Fruit fly (Drosophila melanogaster) whole organism, embryonic: ENCODE data around the gene CG42841.

Experiments
- Asciz ChIP-seq: fragments of 200-800 bp; sonication (Bioruptor generic); optimal IDR thresholded peaks from 2 replicates; lab custom pipeline; 2017; ENCODE audit warnings: missing biosample characterization, mild to moderate bottlenecking, missing genetic modification characterization, missing genetic modification reagents
- Atf3 ChIP-seq: fragments of 200-800 bp; sonication (Bioruptor generic); optimal IDR thresholded peaks from 3 replicates; lab custom pipeline; 2016; ENCODE audit warnings: missing biosample characterization, missing genetic modification characterization
- BEAF-32 ChIP-seq: fragments of 200-800 bp; sonication (Bioruptor generic); optimal IDR thresholded peaks from 3 replicates; lab custom pipeline; 2017; ENCODE audit warnings: missing biosample characterization, missing genetic modification characterization, mild to moderate bottlenecking, moderate library complexity, missing genetic modification reagents
- BtbVII ChIP-seq: fragments of 200-800 bp; sonication (Bioruptor generic); optimal IDR thresholded peaks from 3 replicates; lab custom pipeline; 2017; ENCODE audit warnings: missing biosample characterization, mild to moderate bottlenecking, missing genetic modification characterization
- CG10654 ChIP-seq: fragments of 200-800 bp; sonication (Bioruptor generic); optimal IDR thresholded peaks from 2 replicates; lab custom pipeline; 2016; ENCODE audit warnings: missing biosample characterization, missing genetic modification characterization
- CG11085 ChIP-seq: fragments of 200-800 bp; sonication (Bioruptor generic); IDR thresholded peaks from 2 replicates; pipeline ENCODE4 v1.3.6; 2022; ENCODE audit warnings: missing biosample characterization, missing genetic modification characterization
- CG12391 ChIP-seq: fragments of 200-800 bp; sonication (Bioruptor generic); optimal IDR thresholded peaks from 3 replicates; lab custom pipeline; 2018; ENCODE audit warnings: missing biosample characterization, mild to moderate bottlenecking, missing genetic modification characterization, moderate library complexity
- CG12659 ChIP-seq: fragments of 200-800 bp; sonication (Bioruptor generic); optimal IDR thresholded peaks from 3 replicates; lab custom pipeline; 2017; ENCODE audit warnings: mild to moderate bottlenecking, missing biosample characterization, missing genetic modification reagents, missing genetic modification characterization
- CG12769 ChIP-seq: fragments of 200-800 bp; sonication (Bioruptor generic); optimal IDR thresholded peaks from 2 replicates; lab custom pipeline; 2019; ENCODE audit warnings: missing biosample characterization, mild to moderate bottlenecking, missing genetic modification characterization, moderate library complexity
- CG15073 ChIP-seq: fragments of 200-800 bp; sonication (Bioruptor generic); optimal IDR thresholded peaks from 2 replicates; lab custom pipeline; 2016; ENCODE audit warnings: missing biosample characterization, missing genetic modification characterization
- CG2202 ChIP-seq: fragments of 200-800 bp; sonication (Bioruptor generic); optimal IDR thresholded peaks from 2 replicates; lab custom pipeline; 2018; ENCODE audit warnings: missing biosample characterization, mild to moderate bottlenecking, missing genetic modification characterization
- CG42726 ChIP-seq: fragments of 200-800 bp; sonication (Bioruptor generic); IDR thresholded peaks from 2 replicates; pipeline ENCODE4 v1.3.6; 2022; ENCODE audit warnings: missing biosample characterization, missing genetic modification characterization; ENCODE audit not compliant: partially characterized antibody
- CG4707 ChIP-seq: fragments of 200-800 bp; sonication (Bioruptor generic); optimal IDR thresholded peaks from 2 replicates; lab custom pipeline; 2018; ENCODE audit warnings: missing biosample characterization, mild to moderate bottlenecking, missing genetic modification characterization, moderate library complexity
- CG8478 ChIP-seq: fragments of >200 bp; optimal IDR thresholded peaks from 2 replicates; lab custom pipeline; 2018
- CG9932 ChIP-seq: fragments of 200-800 bp; sonication (Bioruptor generic); IDR thresholded peaks from 2 replicates; pipeline ENCODE4 v1.3.6; 2022; ENCODE audit warnings: missing biosample characterization, missing genetic modification characterization
- Chrac-16 ChIP-seq: fragments of 200-800 bp; sonication (Bioruptor generic); optimal IDR thresholded peaks from 3 replicates; lab custom pipeline; 2016; ENCODE audit warnings: missing biosample characterization, missing genetic modification characterization
- D19A ChIP-seq: fragments of 200-800 bp; optimal IDR thresholded peaks from 3 replicates; lab custom pipeline; 2019; ENCODE audit warnings: missing biosample characterization, mild to moderate bottlenecking, missing genetic modification characterization, moderate library complexity
- Dip2 ChIP-seq: fragments of 200-800 bp; sonication (Bioruptor generic); IDR thresholded peaks from 2 replicates; pipeline ENCODE4 v1.3.6; 2022; ENCODE audit warnings: missing biosample characterization, missing genetic modification characterization
- Dll ChIP-seq: fragments of 200-800 bp; sonication (Bioruptor generic); IDR thresholded peaks from 4 replicates; pipeline ENCODE4 v1.3.6; 2022; ENCODE audit warnings: missing biosample characterization, missing genetic modification characterization; ENCODE audit not compliant: partially characterized antibody
- Ets97D ChIP-seq: fragments of 200-800 bp; sonication (Bioruptor generic); optimal IDR thresholded peaks from 3 replicates; lab custom pipeline; 2016; ENCODE audit warnings: missing biosample characterization, missing genetic modification characterization
- Hr51 ChIP-seq, 2 experiments: fragments of 200-800 bp; sonication (Bioruptor generic); optimal IDR thresholded peaks; 2 replicates in 1 of 2; 3 replicates in 1 of 2; lab custom pipeline; 2016 to 2018; ENCODE audit warnings: missing biosample characterization in 2 of 2, missing genetic modification characterization in 2 of 2, mild to moderate bottlenecking in 1 of 2, moderate library complexity in 1 of 2
- MBD-R2 ChIP-seq: fragments of 200-800 bp; sonication (Bioruptor generic); IDR thresholded peaks from 2 replicates; pipeline ENCODE4 v1.3.6; 2022; ENCODE audit warnings: missing biosample characterization, missing genetic modification characterization
- NC2α ChIP-seq: fragments of 200-800 bp; sonication (Bioruptor generic); optimal IDR thresholded peaks from 2 replicates; lab custom pipeline; 2016; ENCODE audit warnings: missing biosample characterization, missing genetic modification characterization
- Nf-YA ChIP-seq: fragments of 200-800 bp; sonication (Bioruptor generic); IDR thresholded peaks from 2 replicates; pipeline ENCODE4 v1.3.6; 2022; ENCODE audit warnings: missing biosample characterization, missing genetic modification characterization
- PHDP ChIP-seq: fragments of 200-800 bp; sonication (Bioruptor generic); optimal IDR thresholded peaks from 3 replicates; lab custom pipeline; 2018; ENCODE audit warnings: missing biosample characterization, mild to moderate bottlenecking, missing genetic modification characterization, moderate library complexity
- Six4 ChIP-seq: fragments of 200-800 bp; sonication (Bioruptor generic); optimal IDR thresholded peaks from 2 replicates; lab custom pipeline; 2016; ENCODE audit warnings: missing biosample characterization, missing genetic modification characterization
- Sox102F ChIP-seq: fragments of 200-800 bp; sonication (Bioruptor generic); optimal IDR thresholded peaks from 2 replicates; lab custom pipeline; 2018; ENCODE audit warnings: missing biosample characterization, mild to moderate bottlenecking, missing genetic modification characterization, moderate library complexity
- Sry-δ ChIP-seq: fragments of 200-800 bp; sonication (Bioruptor generic); optimal IDR thresholded peaks from 2 replicates; lab custom pipeline; 2016; ENCODE audit warnings: missing biosample characterization, missing genetic modification characterization
- TFAM ChIP-seq: fragments of 200-800 bp; sonication (Bioruptor generic); optimal IDR thresholded peaks from 2 replicates; lab custom pipeline; 2017; ENCODE audit warnings: missing biosample characterization, missing genetic modification characterization, inconsistent platforms
- ap ChIP-seq: fragments of 200-800 bp; sonication (Bioruptor generic); IDR thresholded peaks from 2 replicates; pipeline ENCODE4 v1.3.6; 2022; ENCODE audit warnings: missing biosample characterization, missing genetic modification characterization
- bbx ChIP-seq: fragments of 200-800 bp; sonication (Bioruptor generic); IDR thresholded peaks from 2 replicates; pipeline ENCODE4 v1.3.6; 2022; ENCODE audit warnings: missing biosample characterization, missing genetic modification characterization; ENCODE audit not compliant: partially characterized antibody
- ci ChIP-seq: fragments of 200-800 bp; sonication (Bioruptor generic); IDR thresholded peaks from 3 replicates; pipeline ENCODE4 v1.3.6; 2022; ENCODE audit warnings: missing biosample characterization, missing genetic modification characterization
- croc ChIP-seq: fragments of 200-800 bp; sonication (Bioruptor generic); conservative IDR thresholded peaks from 3 replicates; pipeline ENCODE4 v1.3.6; 2022; ENCODE audit warnings: missing biosample characterization, missing genetic modification characterization
- dmrt99B ChIP-seq: fragments of 200-800 bp; sonication (Bioruptor generic); optimal IDR thresholded peaks from 2 replicates; lab custom pipeline; 2018; ENCODE audit warnings: missing biosample characterization, mild to moderate bottlenecking, missing genetic modification characterization, moderate library complexity
- dysf ChIP-seq: fragments of 200-800 bp; sonication (Bioruptor generic); IDR thresholded peaks from 3 replicates; pipeline ENCODE4 v1.3.6; 2022; ENCODE audit warnings: missing biosample characterization, missing genetic modification characterization
- emc ChIP-seq: fragments of 200-800 bp; sonication (Bioruptor generic); optimal IDR thresholded peaks from 2 replicates; lab custom pipeline; 2016; ENCODE audit warnings: missing biosample characterization, missing genetic modification characterization
- gfzf ChIP-seq: fragments of 200-800 bp; sonication (Bioruptor generic); optimal IDR thresholded peaks from 2 replicates; lab custom pipeline; 2016; ENCODE audit warnings: missing biosample characterization, mild to moderate bottlenecking, missing genetic modification characterization, moderate library complexity
- gsb-n ChIP-seq: fragments of 200-800 bp; sonication (Bioruptor generic); optimal IDR thresholded peaks from 3 replicates; lab custom pipeline; 2018; ENCODE audit warnings: missing biosample characterization, mild to moderate bottlenecking, missing genetic modification characterization
- her ChIP-seq: fragments of 200-800 bp; sonication (Bioruptor generic); optimal IDR thresholded peaks from 2 replicates; lab custom pipeline; 2016; ENCODE audit warnings: missing biosample characterization, missing genetic modification characterization
- kah ChIP-seq: fragments of 200-800 bp; sonication (Bioruptor generic); optimal IDR thresholded peaks from 2 replicates; lab custom pipeline; 2018; ENCODE audit warnings: missing biosample characterization, mild to moderate bottlenecking, missing genetic modification characterization
- maf-S ChIP-seq: fragments of 200-800 bp; sonication (Bioruptor generic); optimal IDR thresholded peaks from 2 replicates; lab custom pipeline; 2016; ENCODE audit warnings: missing biosample characterization, missing genetic modification characterization
- nerfin-1 ChIP-seq: fragments of 200-800 bp; sonication (Bioruptor generic); optimal IDR thresholded peaks from 3 replicates; lab custom pipeline; 2019; ENCODE audit warnings: missing biosample characterization, mild to moderate bottlenecking, missing genetic modification characterization, moderate library complexity
- nerfin-2 ChIP-seq: fragments of 200-800 bp; sonication (Bioruptor generic); IDR thresholded peaks from 2 replicates; pipeline ENCODE4 v1.3.6; 2022; ENCODE audit warnings: missing biosample characterization, missing genetic modification characterization; ENCODE audit not compliant: partially characterized antibody
- nom ChIP-seq: fragments of 200-800 bp; sonication (Bioruptor generic); optimal IDR thresholded peaks from 2 replicates; lab custom pipeline; 2017; ENCODE audit warnings: missing biosample characterization, missing genetic modification characterization, mild to moderate bottlenecking, moderate library complexity, missing genetic modification reagents
- scrt ChIP-seq: fragments of 200-800 bp; sonication (Bioruptor generic); optimal IDR thresholded peaks from 2 replicates; lab custom pipeline; 2018; ENCODE audit warnings: missing biosample characterization, mild to moderate bottlenecking, missing genetic modification characterization, moderate library complexity
- slou ChIP-seq: fragments of 200-800 bp; sonication (Bioruptor generic); optimal IDR thresholded peaks from 3 replicates; lab custom pipeline; 2016; ENCODE audit warnings: missing biosample characterization, missing genetic modification characterization
- slp2 ChIP-seq: fragments of 200-800 bp; sonication (Bioruptor generic); optimal IDR thresholded peaks from 2 replicates; lab custom pipeline; 2016; ENCODE audit warnings: missing biosample characterization, missing genetic modification characterization
- tll ChIP-seq, 2 experiments: fragments of 200-800 bp in 1 of 2; fragments of >200 bp in 1 of 2; sonication (Bioruptor generic) in 1 of 2; optimal IDR thresholded peaks; 2 replicates each; lab custom pipeline; 2017 to 2019; ENCODE audit warnings: missing biosample characterization in 2 of 2, missing genetic modification characterization in 2 of 2, mild to moderate bottlenecking in 1 of 2, moderate library complexity in 1 of 2
- unpg ChIP-seq: fragments of 200-800 bp; sonication (Bioruptor generic); optimal IDR thresholded peaks from 3 replicates; lab custom pipeline; 2018; ENCODE audit warnings: missing biosample characterization, mild to moderate bottlenecking, missing genetic modification characterization, moderate library complexity
- zfh1 ChIP-seq: fragments of 200-800 bp; sonication (Bioruptor generic); IDR thresholded peaks from 3 replicates; pipeline ENCODE4 v1.3.6; 2022; ENCODE audit warnings: missing biosample characterization, missing genetic modification characterization
- zfh2 ChIP-seq: fragments of 200-800 bp; sonication (Bioruptor generic); optimal IDR thresholded peaks from 2 replicates; lab custom pipeline; 2016; ENCODE audit warnings: missing biosample characterization, missing genetic modification characterization

CG42841 gene

DNA sequence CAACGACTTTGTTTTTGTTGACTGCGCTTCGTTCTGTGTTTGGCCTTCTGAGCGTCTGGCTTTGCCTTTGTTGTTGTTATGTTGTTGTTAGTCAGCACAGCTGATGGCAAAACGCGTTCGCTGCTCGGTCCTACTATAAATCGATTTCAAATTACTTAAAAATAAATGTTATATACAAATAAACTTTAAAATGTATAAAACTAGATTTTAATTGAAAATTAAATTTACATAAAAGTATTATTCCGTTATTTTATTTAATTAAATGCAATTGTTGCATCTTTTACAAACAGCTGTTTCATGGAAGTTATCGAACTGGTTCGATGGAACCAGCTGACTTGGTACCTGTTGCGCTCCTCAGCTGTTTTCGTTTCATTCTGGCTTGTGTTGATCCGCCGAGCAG, 41.4 kb downstream of the CG42841 start, which contains the start of gene mv (continued):
- TF ChIP-seq CG2202 (tag; lab: Kevin White, UChicago) (no peak), PHDP (peak; percentile 8), CG10654 (GFP tag; lab: Kevin White, UChicago) (no peak), nerfin-2 (GFP tag; lab: Robert Waterston, UW) (no peak), BEAF-32 (peak; percentile 27), kah (GFP tag; lab: Kevin White, UChicago) (peak; percentile 98), zfh2 (GFP tag; lab: Kevin White, UChicago) (no peak), Dll (GFP tag; lab: Robert Waterston, UW) (peak; percentile 75), zfh1 (GFP tag; lab: Robert Waterston, UW) (no peak), CG12659 (GFP tag; lab: Kevin White, UChicago) (no peak), Atf3 (GFP tag; lab: Kevin White, UChicago) (no peak), dmrt99B (tag; lab: Kevin White, UChicago) (no peak), Asciz (no peak), CG15073 (no peak), dysf (GFP tag; lab: Robert Waterston, UW) (no peak), emc (GFP tag; lab: Kevin White, UChicago) (no peak), unpg (GFP tag; lab: Kevin White, UChicago) (no peak), Sox102F (GFP tag; lab: Kevin White, UChicago) (no peak), slou (GFP tag; lab: Kevin White, UChicago) (no peak), CG12391 (tag; lab: Kevin White, UChicago) (no peak), Chrac-16 (GFP tag; lab: Kevin White, UChicago) (no peak), TFAM (GFP tag; lab: Kevin White, UChicago) (no peak), ap (GFP tag; lab: Robert Waterston, UW) (no peak), gsb-n (tag; lab: Kevin White, UChicago) (no peak), ci (GFP tag; lab: Robert Waterston, UW) (no peak), CG42726 (GFP tag; lab: Robert Waterston, UW) (no peak), nerfin-1 (tag; lab: Kevin White, UChicago) (no peak), Dip2 (no peak), Sry-δ (no peak), BtbVII (GFP tag; lab: Kevin White, UChicago) (no peak), CG4707 (GFP tag; lab: Kevin White, UChicago) (no peak), maf-S (GFP tag; lab: Kevin White, UChicago) (no peak), CG8478 (lab: Kevin White, UChicago) (no peak), Six4 (no peak), nom (GFP tag; lab: Kevin White, UChicago) (no peak), croc (GFP tag; lab: Robert Waterston, UW) (no peak), CG9932 (GFP tag; lab: Robert Waterston, UW) (no peak), D19A (tag; lab: Kevin White, UChicago) (no peak), Hr51 (GFP tag; optimal IDR thresholded peaks at IDR 0.05; lab: Kevin White, UChicago) (no peak), Nf-YA (GFP tag; lab: Robert Waterston, UW) (no peak), Ets97D (no peak), tll (GFP tag; optimal IDR thresholded peaks at IDR 0.05; lab: Kevin White, UChicago) (peak in 1 of 2 experiments; percentile 35), slp2 (no peak), CG12769 (no peak), scrt (peak; percentile 97), bbx (GFP tag; lab: Robert Waterston, UW) (no peak), CG11085 (no peak), gfzf (peak; percentile 53), NC2α (GFP tag; lab: Kevin White, UChicago) (no peak), MBD-R2 (GFP tag; lab: Robert Waterston, UW) (peak; percentile 72), her (GFP tag; lab: Kevin White, UChicago) (no peak)
